Fruit fly (Drosophila melanogaster) whole organism, wandering third instar larva: ENCODE data around the gene Kots.

Experiments
- Dfd ChIP-seq: fragments of >200 bp; optimal IDR thresholded peaks from 2 replicates; lab custom pipeline; 2017; ENCODE audit warnings: missing biosample characterization, missing genetic modification characterization
- OdsH ChIP-seq: fragments of 200-800 bp; sonication (Bioruptor generic); optimal IDR thresholded peaks from 2 replicates; lab custom pipeline; 2016; ENCODE audit warnings: missing biosample characterization, mild to moderate bottlenecking, missing genetic modification characterization
- Rel ChIP-seq, 2 experiments: fragments of 200-800 bp; sonication (Bioruptor generic) in 1 of 2; optimal IDR thresholded peaks; 2 replicates in 1 of 2; 3 replicates in 1 of 2; lab custom pipeline; 2016 to 2019; ENCODE audit warnings: mild to moderate bottlenecking in 2 of 2, missing biosample characterization in 2 of 2, missing genetic modification characterization in 2 of 2, moderate library complexity in 1 of 2
- Sp1 ChIP-seq: fragments of 200-800 bp; sonication (Bioruptor generic); optimal IDR thresholded peaks from 3 replicates; lab custom pipeline; 2019; ENCODE audit warnings: missing biosample characterization, mild to moderate bottlenecking, missing genetic modification characterization, moderate library complexity
- br ChIP-seq: fragments of 200-800 bp; sonication (Bioruptor generic); optimal IDR thresholded peaks from 2 replicates; lab custom pipeline; 2016; ENCODE audit warnings: missing biosample characterization, missing genetic modification characterization
- dmrt93B ChIP-seq: fragments of 200-800 bp; sonication (Bioruptor generic); optimal IDR thresholded peaks from 2 replicates; lab custom pipeline; 2018; ENCODE audit warnings: missing biosample characterization, mild to moderate bottlenecking, missing genetic modification characterization
- ey ChIP-seq: fragments of 200-800 bp; sonication (Bioruptor generic); optimal IDR thresholded peaks from 2 replicates; lab custom pipeline; 2016; ENCODE audit warnings: missing biosample characterization, missing genetic modification characterization
- fru ChIP-seq: fragments of 200-800 bp; sonication (Bioruptor generic); optimal IDR thresholded peaks from 3 replicates; lab custom pipeline; 2016; ENCODE audit warnings: missing biosample characterization, mild to moderate bottlenecking, missing genetic modification characterization
- h ChIP-seq: fragments of 200-800 bp; sonication (Bioruptor generic); optimal IDR thresholded peaks from 3 replicates; lab custom pipeline; 2016; ENCODE audit warnings: missing biosample characterization, mild to moderate bottlenecking, missing genetic modification characterization
- psq ChIP-seq: fragments of 200-800 bp; sonication (Bioruptor generic); optimal IDR thresholded peaks from 3 replicates; lab custom pipeline; 2017; ENCODE audit warnings: missing biosample characterization, mild to moderate bottlenecking, missing genetic modification characterization, moderate library complexity
- usp ChIP-seq: fragments of >200 bp; optimal IDR thresholded peaks from 2 replicates; lab custom pipeline; 2017; ENCODE audit warnings: missing biosample characterization, missing genetic modification characterization

DNA sequence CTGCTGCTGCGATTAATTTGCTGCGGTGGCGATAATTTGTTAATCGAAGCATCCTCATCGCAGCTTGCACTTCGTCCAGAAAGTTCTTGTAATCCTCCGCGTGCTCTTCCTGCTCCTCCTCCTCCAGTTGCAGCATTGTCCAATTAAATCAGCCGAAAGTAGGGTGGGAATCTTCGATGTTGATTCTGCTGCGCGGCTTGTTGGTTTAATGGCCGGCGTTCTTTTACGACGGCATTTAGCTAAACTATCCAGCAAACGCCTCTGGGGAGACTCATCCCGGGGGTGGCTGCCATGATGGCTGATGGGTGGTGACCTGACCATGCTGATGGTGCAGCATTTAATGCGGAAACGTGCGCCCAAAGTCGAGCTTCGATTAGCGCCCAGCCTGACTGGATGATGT, 14.4 kb downstream of the Kots start:
- no peak for TF ChIP-seq Rel (GFP tag; optimal IDR thresholded peaks at IDR 0.05; lab: Kevin White, UChicago)
- TF ChIP-seq Rel (tag; optimal IDR thresholded peaks at IDR 0.05; lab: Kevin White, UChicago) = no peak
- TF ChIP-seq Dfd = no peak
- no peak for TF ChIP-seq OdsH
- TF ChIP-seq h = no peak
- TF ChIP-seq psq (GFP tag; lab: Kevin White, UChicago) = no peak
- no peak for TF ChIP-seq ey (GFP tag; lab: Kevin White, UChicago)
- TF ChIP-seq fru = no peak
- no peak for TF ChIP-seq Sp1 (GFP tag; lab: Kevin White, UChicago)
- no peak for TF ChIP-seq dmrt93B (GFP tag; lab: Kevin White, UChicago)
- TF ChIP-seq usp (GFP tag; lab: Kevin White, UChicago) = no peak
- no peak for TF ChIP-seq br (GFP tag; lab: Kevin White, UChicago)
